Worm (Caenorhabditis elegans): ENCODE data around the gene nhr-187.

Gene nhr-187

DNA sequence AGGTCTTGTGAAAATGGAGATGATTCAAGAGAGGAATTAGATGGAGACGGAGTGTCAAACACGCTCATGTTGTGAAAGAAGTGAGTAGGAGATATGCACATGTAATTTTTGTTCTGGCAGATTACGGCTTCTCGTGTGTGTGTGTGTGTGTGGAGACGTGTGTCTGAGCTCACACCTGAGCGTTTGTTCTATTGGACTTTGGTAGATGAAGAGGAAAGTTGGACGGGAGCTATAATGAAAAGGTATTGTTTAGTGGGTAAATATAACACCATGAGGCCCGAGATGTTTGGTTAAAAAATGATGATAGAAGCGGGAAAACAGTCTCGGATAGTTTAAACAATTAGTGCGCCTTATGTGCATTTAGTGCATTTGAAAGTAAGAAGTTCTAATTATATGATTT lies 6.2 kb upstream of the nhr-187 start, which contains the start of gene nhr-157:
TSS of gene nhr-157 (minus strand) at position 101 of the 400 bp plus-strand sequence.
- TF ChIP-seq ceh-82 (tag; optimal IDR thresholded peaks at IDR 0.05) (no peak), pqm-1 (tag; optimal IDR thresholded peaks at IDR 0.05) (no peak), F44E2.7 (GFP tag; IDR thresholded peaks at IDR 0.05) (no peak), nhr-11 (tag; optimal IDR thresholded peaks at IDR 0.05) (no peak), nhr-77 (tag; optimal IDR thresholded peaks at IDR 0.05) (no peak), lir-3 (tag; optimal IDR thresholded peaks at IDR 0.05) (no peak), mdt-29 (GFP tag; IDR thresholded peaks at IDR 0.05) (no peak), Y5F2A.4 (GFP tag; optimal IDR thresholded peaks at IDR 0.05) (no peak), madf-5 (GFP tag; IDR thresholded peaks at IDR 0.05) (no peak), zip-2 (tag; optimal IDR thresholded peaks at IDR 0.05) (no peak), lin-29 (GFP tag; IDR thresholded peaks at IDR 0.05) (no peak), T20F7.1 (GFP tag; optimal IDR thresholded peaks at IDR 0.05) (no peak), F49E8.2 (tag; optimal IDR thresholded peaks at IDR 0.05; ENCODE audit: borderline replicate concordance) (no peak)

DNA sequence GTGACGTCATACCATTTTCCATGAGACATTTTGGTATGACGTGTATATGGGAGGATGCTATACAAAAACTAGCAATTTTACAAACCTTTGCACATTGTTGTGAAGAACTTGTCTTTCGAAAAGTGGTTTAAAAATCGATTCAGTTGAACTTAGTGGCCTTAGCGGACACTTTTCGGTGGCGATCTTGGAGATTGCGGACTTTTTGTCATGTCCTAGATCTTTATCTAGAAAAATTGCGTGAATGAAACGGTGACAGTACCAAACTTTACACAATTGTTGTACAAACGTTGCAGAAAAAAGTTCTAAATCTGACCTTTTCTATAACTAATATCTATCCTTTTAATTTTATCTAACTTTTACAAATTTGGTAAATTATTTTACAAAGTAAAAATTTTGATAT lies 2.5 kb upstream of the nhr-187 start:
- no peak for TF ChIP-seq hlh-11 (tag; optimal IDR thresholded peaks at IDR 0.05)
- TF ChIP-seq nhr-48 (tag; optimal IDR thresholded peaks at IDR 0.05): no peak
- TF ChIP-seq R02D3.7 (tag; optimal IDR thresholded peaks at IDR 0.05): no peak
- no peak for TF ChIP-seq ceh-28 (tag; optimal IDR thresholded peaks at IDR 0.05)
- TF ChIP-seq ZK546.5 (tag; optimal IDR thresholded peaks at IDR 0.05): no peak
- no peak for TF ChIP-seq ceh-32 (tag; optimal IDR thresholded peaks at IDR 0.05; ENCODE audit: poor library complexity)
- no peak for TF ChIP-seq ceh-82 (tag; optimal IDR thresholded peaks at IDR 0.05)

DNA sequence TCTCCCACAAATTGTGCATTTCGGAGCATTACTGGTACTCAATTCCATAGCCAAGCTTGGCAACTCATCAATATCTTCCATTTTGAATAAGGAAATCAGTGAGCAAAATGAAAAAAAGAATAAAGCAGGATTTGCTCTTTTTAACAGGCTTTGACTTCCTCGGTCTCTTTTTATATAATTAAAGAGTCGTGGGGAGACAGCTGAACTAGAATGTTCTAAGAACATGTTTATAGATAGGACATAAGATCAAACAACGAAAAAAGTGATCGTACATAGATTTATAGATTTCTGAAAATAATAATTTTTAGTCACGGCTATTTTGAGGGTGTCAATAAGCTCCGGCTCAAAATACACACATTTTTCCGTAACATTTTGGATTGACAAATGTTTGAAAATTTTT lies 2.6 kb downstream of the nhr-187 start, which contains the start of gene nhr-189:
TSS of gene nhr-189 (minus strand) at position 121 of the 400 bp plus-strand sequence.
- TF ChIP-seq lin-15B (tag; optimal IDR thresholded peaks at IDR 0.05): no peak
- no peak for TF ChIP-seq mdl-1 (tag; optimal IDR thresholded peaks at IDR 0.05)
- no peak for TF ChIP-seq ceh-20 (GFP tag; IDR thresholded peaks at IDR 0.05)
- no peak for TF ChIP-seq F10B5.3 (tag; optimal IDR thresholded peaks at IDR 0.05)
- TF ChIP-seq ceh-32 (tag; optimal IDR thresholded peaks at IDR 0.05; ENCODE audit: poor library complexity): no peak
- no peak for TF ChIP-seq Y48G9A.11 (GFP tag; IDR thresholded peaks at IDR 0.05)
- no peak for TF ChIP-seq ztf-11 (tag; optimal IDR thresholded peaks at IDR 0.05)
- no peak for TF ChIP-seq snpc-4 (tag; optimal IDR thresholded peaks at IDR 0.05)
- TF ChIP-seq ztf-7 (tag; optimal IDR thresholded peaks at IDR 0.05): no peak
- TF ChIP-seq mxl-3 (GFP tag; optimal IDR thresholded peaks at IDR 0.05): no peak
- TF ChIP-seq ceh-62 (tag; optimal IDR thresholded peaks at IDR 0.05): no peak
- TF ChIP-seq tag-97 (GFP tag; IDR thresholded peaks at IDR 0.05): no peak
- no peak for TF ChIP-seq lin-38 (GFP tag; IDR thresholded peaks at IDR 0.05)

DNA sequence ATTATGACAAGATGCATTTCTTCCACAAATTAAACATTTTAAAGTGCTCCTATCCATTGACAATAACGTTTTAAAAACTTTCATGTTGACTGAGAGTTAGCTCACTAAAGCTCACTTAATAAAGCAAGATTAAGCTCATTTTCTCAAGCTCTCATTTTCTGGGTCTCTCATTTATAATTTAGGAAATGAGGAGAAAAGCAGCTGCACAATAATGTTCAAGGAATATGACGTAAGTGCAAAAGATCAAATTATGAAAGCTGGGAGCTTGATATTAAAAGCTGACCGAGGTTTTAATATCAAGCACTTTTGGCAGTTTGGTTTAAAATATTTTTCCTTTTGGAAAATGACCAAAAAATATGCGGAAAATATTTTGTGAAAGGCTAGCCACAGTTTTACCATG lies 5.0 kb downstream of the nhr-187 start, which contains the start of gene nhr-188:
TSS of gene nhr-188 (minus strand) at position 84 of the 400 bp plus-strand sequence.
- TF ChIP-seq vab-7 (GFP tag; IDR thresholded peaks at IDR 0.05) (no peak), F26F4.8 (GFP tag; conservative IDR thresholded peaks at IDR 0.05) (no peak), nhr-6 (tag; optimal IDR thresholded peaks at IDR 0.05) (no peak), mxl-2 (GFP tag; conservative IDR thresholded peaks at IDR 0.05) (no peak), ztf-11 (tag; optimal IDR thresholded peaks at IDR 0.05) (no peak), mep-1 (tag; optimal IDR thresholded peaks at IDR 0.05) (no peak), nhr-42 (GFP tag; IDR thresholded peaks at IDR 0.05) (no peak)

Data from whole organism, L4 larva.